Worm (Caenorhabditis elegans) whole organism, L4/young adult: Measurements from ENCODE around the gene C25F9.6.

Source experiments
- W03F9.2 ChIP-seq: fragments of 150-350 bp; optimal IDR thresholded peaks from 2 replicates; lab custom pipeline; 2014; ENCODE audit warnings: missing biosample characterization, missing genetic modification characterization
- dao-5 ChIP-seq: sonication (generic microtip); optimal IDR thresholded peaks from 2 replicates; lab custom pipeline; 2016; ENCODE audit warnings: missing genotype, missing genetic modification characterization, moderate library complexity, missing compliant biosample characterization
- him-1 ChIP-seq: sonication (generic microtip); optimal IDR thresholded peaks from 2 replicates; lab custom pipeline; 2016; ENCODE audit warnings: missing genotype, missing genetic modification reagents, missing genetic modification characterization, missing compliant biosample characterization

C25F9.6 gene

DNA sequence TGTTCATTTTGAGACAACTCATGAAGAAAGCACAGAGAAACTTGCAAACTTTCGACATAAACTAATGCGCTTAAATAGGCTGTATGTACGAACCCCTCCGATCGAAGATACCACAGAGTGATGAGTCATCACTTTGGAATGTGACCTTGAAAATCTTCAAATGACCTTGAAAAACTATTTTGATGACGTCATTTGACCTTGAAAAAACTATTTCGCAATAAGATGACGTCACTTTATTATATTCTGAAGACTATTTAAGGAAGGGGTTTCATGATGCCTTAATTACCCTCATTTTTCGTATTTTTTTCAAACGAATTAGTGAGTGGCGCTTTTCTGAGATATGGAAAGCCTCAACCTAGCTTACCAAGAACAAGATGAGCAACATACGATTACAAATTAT is 16.0 kb upstream of the C25F9.6 start, which contains the start of gene C25F9.2:
Gene C25F9.2, plus strand, starts transcription at position 341 of the 400 bp plus-strand sequence.
- TF ChIP-seq dao-5 (tag; lab: Kevin White, UChicago), result no peak
- no peak for TF ChIP-seq W03F9.2
- no peak for TF ChIP-seq him-1 (tag; lab: Kevin White, UChicago)

ce11 chrV:19417836-19418235 is 12.7 kb upstream of the C25F9.6 start, which contains the start of gene C25F9.15:
C25F9.15 (plus strand) TSS chrV:19418136.
- TF ChIP-seq him-1 (tag; lab: Kevin White, UChicago) (no peak), dao-5 (tag; lab: Kevin White, UChicago) (no peak), W03F9.2 (no peak)

DNA sequence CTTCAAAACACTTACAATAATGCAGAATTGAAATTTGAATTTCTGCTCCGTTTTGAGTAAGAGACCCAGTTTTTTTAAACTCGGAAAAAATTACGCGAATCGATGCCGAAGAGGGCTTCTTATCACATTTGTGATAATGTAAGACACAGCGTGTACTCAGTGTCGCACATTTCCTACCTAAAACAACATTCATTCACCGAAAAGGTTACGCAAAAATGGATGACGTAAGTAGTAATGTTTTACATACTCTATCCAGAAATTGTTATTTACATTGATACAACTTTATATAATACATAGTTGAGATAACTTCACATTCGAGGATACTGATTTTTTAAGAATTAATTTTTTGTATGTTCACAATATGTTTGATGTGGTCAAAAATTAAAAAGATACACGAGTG is 11.3 kb upstream of the C25F9.6 start, which contains the start of the genes C25F9.4 and C25F9.9:
Gene C25F9.4, minus strand, starts transcription at position 101 of the 400 bp plus-strand sequence.
Gene C25F9.9, plus strand, starts transcription at position 137 of the 400 bp plus-strand sequence.
- no peak for TF ChIP-seq dao-5 (tag; lab: Kevin White, UChicago)
- no peak for TF ChIP-seq him-1 (tag; lab: Kevin White, UChicago)
- TF ChIP-seq W03F9.2, result no peak

ce11 chrV:19410663-19411062 is 5.5 kb upstream of the C25F9.6 start, which contains the start of gene C25F9.5:
C25F9.5 (minus strand) TSS chrV:19410857.
- no peak for TF ChIP-seq W03F9.2
- no peak for TF ChIP-seq dao-5 (tag; lab: Kevin White, UChicago)
- no peak for TF ChIP-seq him-1 (tag; lab: Kevin White, UChicago)

- no peak for TF ChIP-seq W03F9.2
- no peak for TF ChIP-seq him-1 (tag; lab: Kevin White, UChicago)
- no peak for TF ChIP-seq dao-5 (tag; lab: Kevin White, UChicago)
Observed at ce11 chrV:19403619-19404018, 1.5 kb downstream of the C25F9.6 start.

ce11 chrV:19402855-19403254 is 2.3 kb downstream of the C25F9.6 start, which contains the start of gene C25F9.12:
C25F9.12 (minus strand) TSS chrV:19402955.
- TF ChIP-seq him-1 (tag; lab: Kevin White, UChicago), result no peak
- TF ChIP-seq W03F9.2, result no peak
- no peak for TF ChIP-seq dao-5 (tag; lab: Kevin White, UChicago)

- TF ChIP-seq W03F9.2 (no peak), dao-5 (tag; lab: Kevin White, UChicago) (no peak), him-1 (tag; lab: Kevin White, UChicago) (no peak)
Observed at ce11 chrV:19401429-19401828, 3.7 kb downstream of the C25F9.6 start.

DNA sequence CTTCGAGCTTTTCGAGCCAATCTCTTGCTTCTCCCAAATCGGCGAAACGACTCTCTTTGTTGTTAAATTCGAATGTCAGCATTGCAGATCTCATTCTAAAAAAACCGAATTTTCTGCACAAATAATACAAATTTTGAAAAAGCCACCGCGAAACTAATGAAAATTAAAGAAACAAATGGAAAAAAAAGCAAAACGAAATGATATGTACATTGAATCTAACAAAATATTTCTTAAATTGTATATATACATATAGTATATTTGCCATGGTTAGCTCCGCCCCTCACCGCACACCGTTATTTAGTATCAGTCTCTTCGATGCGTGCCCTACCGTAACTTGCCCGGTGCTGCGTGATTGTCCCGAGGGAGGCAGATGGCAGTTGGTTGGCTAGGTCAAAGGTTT is 4.5 kb downstream of the C25F9.6 start, which contains the start of gene srw-86:
Gene srw-86, minus strand, starts transcription at position 101 of the 400 bp plus-strand sequence.
- no peak for TF ChIP-seq dao-5 (tag; lab: Kevin White, UChicago)
- TF ChIP-seq him-1 (tag; lab: Kevin White, UChicago), result no peak
- TF ChIP-seq W03F9.2, result no peak

ce11 chrV:19398882-19399281 is 6.2 kb downstream of the C25F9.6 start, which contains the start of gene C25F9.13:
C25F9.13 (minus strand) TSS chrV:19398982.
- no peak for TF ChIP-seq W03F9.2
- no peak for TF ChIP-seq him-1 (tag; lab: Kevin White, UChicago)
- no peak for TF ChIP-seq dao-5 (tag; lab: Kevin White, UChicago)

- no peak for TF ChIP-seq dao-5 (tag; lab: Kevin White, UChicago)
- TF ChIP-seq him-1 (tag; lab: Kevin White, UChicago), result no peak
- no peak for TF ChIP-seq W03F9.2
Observed at ce11 chrV:19398396-19398795, 6.7 kb downstream of the C25F9.6 start.

DNA sequence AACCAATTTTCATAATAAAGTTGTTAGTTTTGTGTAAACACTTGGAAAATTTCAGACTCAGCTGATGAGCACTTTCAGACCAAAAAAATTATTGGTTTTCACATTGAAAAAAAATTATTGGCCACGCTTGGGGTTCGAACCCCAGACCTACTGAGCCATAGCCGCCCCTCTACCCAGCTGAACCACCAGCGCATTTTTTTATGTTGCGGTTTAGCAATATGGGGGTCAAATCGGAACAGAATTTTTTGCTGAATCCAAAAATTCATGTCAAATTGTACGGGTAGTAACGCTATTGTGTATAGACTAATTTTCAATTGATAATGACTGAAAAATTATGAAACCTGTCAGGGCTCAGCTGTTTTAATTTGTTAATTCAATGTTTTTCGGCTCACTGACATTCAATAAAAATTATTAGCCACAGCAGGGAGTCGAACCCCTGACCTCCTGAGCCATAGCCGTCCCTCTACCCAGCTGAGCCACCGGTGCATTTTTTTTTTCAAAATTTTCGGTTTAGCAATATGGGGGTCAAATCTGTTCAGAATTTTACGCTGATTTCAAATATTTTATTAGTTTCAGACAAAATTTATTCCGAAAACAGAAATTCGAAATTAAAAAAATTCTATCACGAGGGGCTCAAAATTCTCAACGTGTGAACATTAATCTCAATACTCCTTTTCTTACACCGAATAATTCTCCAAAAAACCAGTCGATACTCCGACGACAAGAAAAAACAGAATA is 8.4 kb downstream of the C25F9.6 start:
- TF ChIP-seq W03F9.2 (no peak), dao-5 (tag; lab: Kevin White, UChicago) (no peak), him-1 (tag; lab: Kevin White, UChicago) (no peak)

ce11 chrV:19394750-19395149 is 10.4 kb downstream of the C25F9.6 start, which contains the start of gene C25F9.8:
C25F9.8 (plus strand) TSS chrV:19395050.
- TF ChIP-seq dao-5 (tag; lab: Kevin White, UChicago), result no peak
- TF ChIP-seq him-1 (tag; lab: Kevin White, UChicago), result no peak
- TF ChIP-seq W03F9.2, result no peak

DNA sequence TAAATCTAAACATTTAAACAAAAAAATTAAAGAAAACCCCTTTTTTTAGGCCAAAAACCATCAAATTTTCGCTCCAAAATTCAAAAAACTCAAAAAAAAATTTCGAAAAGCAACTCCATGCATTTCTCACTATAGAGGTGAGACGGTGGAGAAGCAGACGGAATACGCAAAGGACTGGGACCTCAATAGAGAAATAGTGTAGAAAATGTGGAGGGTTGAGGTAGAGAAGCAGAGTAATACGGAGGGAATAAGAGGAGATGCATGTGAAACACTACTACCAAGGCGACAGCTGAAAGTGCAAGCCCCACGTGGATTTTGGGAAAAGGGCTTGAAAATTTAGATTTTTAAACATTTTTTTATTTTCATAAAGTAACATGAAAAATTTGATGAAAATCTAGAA is 13.9 kb downstream of the C25F9.6 start:
- TF ChIP-seq dao-5 (tag; lab: Kevin White, UChicago) (no peak), him-1 (tag; lab: Kevin White, UChicago) (no peak), W03F9.2 (no peak)

DNA sequence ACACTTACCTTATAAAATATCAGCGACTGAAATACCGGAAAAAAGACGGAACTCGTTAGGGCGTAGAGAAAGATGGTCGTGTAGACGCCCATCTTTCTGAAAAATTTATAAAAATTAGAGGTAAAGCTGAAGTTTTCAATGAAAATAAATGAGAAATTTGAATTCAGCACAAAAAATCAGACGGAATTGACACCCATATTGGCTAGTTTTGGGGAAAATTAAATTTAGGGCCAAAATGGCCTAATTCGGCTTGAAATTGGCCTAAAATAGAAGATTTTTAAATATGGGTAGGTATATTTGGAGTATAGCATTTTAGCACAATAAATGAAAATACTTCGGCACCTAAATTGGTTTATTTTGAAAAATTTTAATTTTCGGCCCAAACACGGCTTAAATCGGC is 15.1 kb downstream of the C25F9.6 start, which contains the start of gene slcr-46.2:
Gene slcr-46.2, minus strand, starts transcription at position 101 of the 400 bp plus-strand sequence.
- TF ChIP-seq dao-5 (tag; lab: Kevin White, UChicago), result no peak
- TF ChIP-seq him-1 (tag; lab: Kevin White, UChicago), result no peak
- TF ChIP-seq W03F9.2, result no peak
